Worm (Caenorhabditis elegans) whole organism, L3 larva: Measurements from ENCODE around the gene abu-1.

Experiments
- daf-12 ChIP-seq: fragments of 150-350 bp; optimal IDR thresholded peaks from 2 replicates; lab custom pipeline; 2014; ENCODE audit warnings: missing biosample characterization, missing genetic modification reagents, missing genetic modification characterization
- egl-27 ChIP-seq: sonication (generic microtip); optimal IDR thresholded peaks from 4 replicates; lab custom pipeline; 2017; ENCODE audit warnings: missing biosample characterization, missing genetic modification reagents, missing genetic modification characterization
- lin-39 ChIP-seq: fragments of 150-350 bp; optimal IDR thresholded peaks from 2 replicates; lab custom pipeline; 2018; ENCODE audit warnings: missing biosample characterization, missing genetic modification reagents, missing genetic modification characterization
- unc-62 ChIP-seq: fragments of 150-350 bp; sonication (generic microtip); optimal IDR thresholded peaks from 4 replicates; lab custom pipeline; 2014; ENCODE audit warnings: missing biosample characterization, missing genetic modification reagents, missing genetic modification characterization

DNA sequence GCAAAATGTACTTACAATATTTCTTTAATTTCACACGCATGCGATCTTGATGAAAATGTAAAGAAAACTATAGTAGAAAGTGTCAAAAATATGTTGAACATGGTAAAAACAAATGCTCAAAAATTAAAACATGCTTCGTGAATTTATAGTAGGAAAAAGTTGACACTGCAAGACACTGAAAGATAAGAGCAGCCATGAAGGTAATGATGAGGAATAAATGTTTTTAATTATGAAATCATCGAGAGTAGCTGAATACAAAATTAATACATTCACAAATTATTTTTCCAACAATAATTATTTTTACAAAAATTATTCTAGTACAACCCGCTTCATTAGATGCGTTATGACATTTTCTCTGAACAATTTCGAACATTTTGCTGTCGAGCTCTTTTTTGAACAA is 35.3 kb upstream of the abu-1 start, which contains the start of gene F15H10.10:
- no peak for TF ChIP-seq unc-62 (GFP tag; lab: Kevin White, UChicago)
- TF ChIP-seq egl-27 (tag; lab: Kevin White, UChicago): no peak
- no peak for TF ChIP-seq daf-12 (tag; lab: Kevin White, UChicago)
- TF ChIP-seq lin-39 (tag; lab: Kevin White, UChicago): no peak
